Fruit fly (Drosophila melanogaster): ENCODE measurements around the gene PGRP-SB1.

PGRP-SB1 gene

DNA sequence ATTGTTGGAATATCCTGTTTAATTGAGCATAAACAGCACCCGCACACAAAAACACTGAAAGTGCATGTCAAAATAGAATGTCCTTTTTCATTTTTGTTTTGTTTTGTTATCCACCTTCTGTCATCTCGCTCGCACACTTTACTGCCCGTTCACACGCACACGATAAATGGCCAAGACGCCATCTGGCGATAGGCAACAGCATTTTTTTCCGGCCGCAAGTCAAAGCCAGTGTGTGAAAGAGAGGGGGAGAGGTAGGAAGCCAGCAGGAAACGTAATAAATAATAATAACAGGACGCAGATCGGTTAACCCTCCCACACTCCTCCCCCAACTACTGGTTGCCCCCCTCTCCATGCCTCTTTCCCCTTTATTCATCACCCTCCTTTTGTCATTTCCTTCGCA, 42.1 kb upstream of the PGRP-SB1 start (continued):
- TF ChIP-seq hkb (optimal IDR thresholded peaks at IDR 0.05), result no peak
- TF ChIP-seq hkb (GFP tag; IDR thresholded peaks at IDR 0.05), result peak; percentile 29; the same call in 1 of the 2 replicates
- peak; percentile 91 for TF ChIP-seq sqz (GFP tag; optimal IDR thresholded peaks at IDR 0.05)
- TF ChIP-seq CG32532 (GFP tag; IDR thresholded peaks at IDR 0.05), result peak; percentile 56
- no peak for TF ChIP-seq CG10274 (GFP tag; optimal IDR thresholded peaks at IDR 0.05)
- no peak for TF ChIP-seq CG15696 (tag; optimal IDR thresholded peaks at IDR 0.05)
- 0 out of 2 replicates have a peak, but pooled peaks have one; percentile 17 for TF ChIP-seq sob (GFP tag; IDR thresholded peaks at IDR 0.05)
- TF ChIP-seq D19B (GFP tag; optimal IDR thresholded peaks at IDR 0.05), result no peak
- TF ChIP-seq bab2 (GFP tag; optimal IDR thresholded peaks at IDR 0.05), result no peak
- no peak for TF ChIP-seq dimm (GFP tag; IDR thresholded peaks at IDR 0.05)
- TF ChIP-seq CG14441 (GFP tag; IDR thresholded peaks at IDR 0.05), result no peak
- 0 out of 3 replicates have a peak, but pooled peaks have one; percentile 34 for TF ChIP-seq dysf (GFP tag; IDR thresholded peaks at IDR 0.05)
- no peak for TF ChIP-seq ATbp (GFP tag; optimal IDR thresholded peaks at IDR 0.05)
- TF ChIP-seq lola (GFP tag; optimal IDR thresholded peaks at IDR 0.05), result no peak
- peak; percentile 46 for TF ChIP-seq Rfx (GFP tag; IDR thresholded peaks at IDR 0.05)
- no peak for TF ChIP-seq tx (GFP tag; optimal IDR thresholded peaks at IDR 0.05)
- TF ChIP-seq Six4 (GFP tag; optimal IDR thresholded peaks at IDR 0.05), result no peak
- no peak for TF ChIP-seq E2f2 (GFP tag; IDR thresholded peaks at IDR 0.05)
- TF ChIP-seq croc (GFP tag; conservative IDR thresholded peaks at IDR 0.05), result no peak
- TF ChIP-seq CG2120 (GFP tag; optimal IDR thresholded peaks at IDR 0.05), result no peak
- peak; percentile 31 for TF ChIP-seq NC2α (GFP tag; optimal IDR thresholded peaks at IDR 0.05)
- no peak for TF ChIP-seq amos (GFP tag; IDR thresholded peaks at IDR 0.05; ENCODE audit: partially characterized antibody)
- TF ChIP-seq CG17385 (GFP tag; optimal IDR thresholded peaks at IDR 0.05), result peak; percentile 32
- TF ChIP-seq CG12299 (tag; optimal IDR thresholded peaks at IDR 0.05), result no peak
- TF ChIP-seq CG10431 (GFP tag; optimal IDR thresholded peaks at IDR 0.05), result peak; percentile 34
- TF ChIP-seq CG17186 (GFP tag; optimal IDR thresholded peaks at IDR 0.05), result no peak
- TF ChIP-seq Dip2 (GFP tag; IDR thresholded peaks at IDR 0.05), result no peak
- TF ChIP-seq CoRest (tag; optimal IDR thresholded peaks at IDR 0.05), result no peak
- no peak for TF ChIP-seq Ravus (GFP tag; IDR thresholded peaks at IDR 0.05)
- peak; percentile 51 for TF ChIP-seq ac (GFP tag; optimal IDR thresholded peaks at IDR 0.05)
- TF ChIP-seq tll (GFP tag; optimal IDR thresholded peaks at IDR 0.05), result peak in 1 of 2 experiments; percentile 90
- no peak for TF ChIP-seq CG1602 (GFP tag; optimal IDR thresholded peaks at IDR 0.05)
- TF ChIP-seq ap (GFP tag; IDR thresholded peaks at IDR 0.05), result no peak
- TF ChIP-seq Drgx (GFP tag; IDR thresholded peaks at IDR 0.05), result no peak
- no peak for TF ChIP-seq CG7839 (tag; optimal IDR thresholded peaks at IDR 0.05)
- peak; percentile 42 for TF ChIP-seq h (optimal IDR thresholded peaks at IDR 0.05)
- no peak for TF ChIP-seq ems (GFP tag; optimal IDR thresholded peaks at IDR 0.05)
- no peak for TF ChIP-seq Elba2 (GFP tag; optimal IDR thresholded peaks at IDR 0.05)
- no peak for TF ChIP-seq dan (GFP tag; IDR thresholded peaks at IDR 0.05)
- TF ChIP-seq CG10543 (GFP tag; optimal IDR thresholded peaks at IDR 0.05), result no peak
- TF ChIP-seq ssp (GFP tag; IDR thresholded peaks at IDR 0.05), result no peak
- TF ChIP-seq CG11456 (GFP tag; IDR thresholded peaks at IDR 0.05), result no peak
- TF ChIP-seq Blimp-1 (GFP tag; optimal IDR thresholded peaks at IDR 0.05), result no peak
- no peak for TF ChIP-seq CG12236 (GFP tag; optimal IDR thresholded peaks at IDR 0.05)
- TF ChIP-seq jumu (GFP tag; optimal IDR thresholded peaks at IDR 0.05), result peak; percentile 3
- TF ChIP-seq Hey (tag; optimal IDR thresholded peaks at IDR 0.05), result peak; percentile 48
- TF ChIP-seq CG1233 (GFP tag; optimal IDR thresholded peaks at IDR 0.05), result peak; percentile 50
- peak; percentile 29 for TF ChIP-seq CG12219 (GFP tag; optimal IDR thresholded peaks at IDR 0.05)
- TF ChIP-seq stc (GFP tag; IDR thresholded peaks at IDR 0.05), result 0 out of 2 replicates have a peak, but pooled peaks have one; percentile 23
- TF ChIP-seq vfl (GFP tag; optimal IDR thresholded peaks at IDR 0.05), result no peak
- TF ChIP-seq sd (tag; optimal IDR thresholded peaks at IDR 0.05), result no peak
- peak; percentile 16 for TF ChIP-seq CG13296 (GFP tag; optimal IDR thresholded peaks at IDR 0.05)

Data from whole organism, embryonic.